Worm (Caenorhabditis elegans) whole organism, L2 larva: ENCODE measurements around the gene C18A3.11.

Source experiments
- lin-39 ChIP-seq: fragments of 150-350 bp; optimal IDR thresholded peaks from 2 replicates; lab custom pipeline; 2014; ENCODE audit warnings: missing biosample characterization, missing genetic modification reagents, missing genetic modification characterization
- nhr-11 ChIP-seq: fragments of 150-350 bp; optimal IDR thresholded peaks from 2 replicates; lab custom pipeline; 2014; ENCODE audit warnings: missing biosample characterization, missing genetic modification characterization
- nhr-12 ChIP-seq: fragments of 150-350 bp; optimal IDR thresholded peaks from 2 replicates; lab custom pipeline; 2014; ENCODE audit warnings: missing biosample characterization, missing genetic modification characterization
- nhr-77 ChIP-seq: fragments of 150-350 bp; optimal IDR thresholded peaks from 2 replicates; lab custom pipeline; 2014; ENCODE audit warnings: missing biosample characterization, missing genetic modification characterization
- snpc-4 ChIP-seq: fragments of 150-350 bp; optimal IDR thresholded peaks from 2 replicates; lab custom pipeline; 2014; ENCODE audit warnings: missing biosample characterization, missing genetic modification characterization
- unc-62 ChIP-seq: fragments of 150-350 bp; optimal IDR thresholded peaks from 2 replicates; lab custom pipeline; 2014; ENCODE audit warnings: missing biosample characterization, missing genetic modification reagents, missing genetic modification characterization
- ztf-4 ChIP-seq: fragments of 150-350 bp; optimal IDR thresholded peaks from 2 replicates; lab custom pipeline; 2014; ENCODE audit warnings: missing biosample characterization, missing genetic modification characterization

- no peak for TF ChIP-seq nhr-77 (tag; lab: Kevin White, UChicago)
- TF ChIP-seq snpc-4 = no peak
- TF ChIP-seq unc-62 (GFP tag; lab: Kevin White, UChicago) = no peak
- no peak for TF ChIP-seq lin-39
- TF ChIP-seq ztf-4 = no peak
- no peak for TF ChIP-seq nhr-12 (tag; lab: Kevin White, UChicago)
- no peak for TF ChIP-seq nhr-11 (tag; lab: Kevin White, UChicago)
Observed at ce11 chrII:5730343-5731083, at the start of gene C18A3.11, which contains the start of gene C18A3.7.
